Fruit fly (Drosophila melanogaster) whole organism, prepupa: Measurements from ENCODE around the gene CG17026.

Experiments used
- CG11294 ChIP-seq: fragments of 200-800 bp; sonication (Bioruptor generic); IDR thresholded peaks from 2 replicates; pipeline ENCODE4 v1.3.6; 2022; ENCODE audit warnings: missing biosample characterization, missing genetic modification characterization
- CG11902 ChIP-seq: fragments of 200-800 bp; sonication (Bioruptor generic); optimal IDR thresholded peaks from 3 replicates; lab custom pipeline; 2016; ENCODE audit warnings: missing biosample characterization, missing genetic modification characterization
- CG6163 ChIP-seq: fragments of 200-800 bp; sonication (Bioruptor generic); IDR thresholded peaks from 3 replicates; pipeline ENCODE4 v1.3.6; 2022; ENCODE audit warnings: missing biosample characterization, missing genetic modification characterization
- CG6854 ChIP-seq: fragments of 200-800 bp; sonication (Bioruptor generic); optimal IDR thresholded peaks from 2 replicates; lab custom pipeline; 2017; ENCODE audit warnings: missing biosample characterization, mild to moderate bottlenecking, missing genetic modification characterization
- CG9139 ChIP-seq: fragments of 200-800 bp; sonication (Bioruptor generic); optimal IDR thresholded peaks from 3 replicates; lab custom pipeline; 2017; ENCODE audit warnings: missing biosample characterization, mild to moderate bottlenecking, missing genetic modification characterization
- Eip78C ChIP-seq: fragments of 200-800 bp; sonication (Bioruptor generic); peaks from one replicate; lab custom pipeline; 2016; ENCODE audit warnings: missing biosample characterization, missing genetic modification characterization
- achi ChIP-seq: fragments of 200-800 bp; sonication (Bioruptor generic); optimal IDR thresholded peaks from 3 replicates; lab custom pipeline; 2016; ENCODE audit warnings: missing biosample characterization, missing genetic modification characterization
- fd85E ChIP-seq: fragments of 200-800 bp; sonication (Bioruptor generic); optimal IDR thresholded peaks from 3 replicates; lab custom pipeline; 2016; ENCODE audit warnings: missing biosample characterization, missing genetic modification characterization
- pdm3 ChIP-seq: fragments of 200-800 bp; sonication (Bioruptor generic); optimal IDR thresholded peaks from 3 replicates; lab custom pipeline; 2016; ENCODE audit warnings: missing biosample characterization, missing genetic modification characterization
- salr ChIP-seq, 2 experiments: fragments of 200-800 bp; sonication (Bioruptor generic); optimal IDR thresholded peaks; 3 replicates each; lab custom pipeline; 2016 to 2018; ENCODE audit warnings: missing biosample characterization in 2 of 2, missing genetic modification characterization in 2 of 2, mild to moderate bottlenecking in 1 of 2
- spab ChIP-seq: fragments of 200-800 bp; sonication (Bioruptor generic); optimal IDR thresholded peaks from 2 replicates; lab custom pipeline; 2017; ENCODE audit warnings: missing biosample characterization, mild to moderate bottlenecking, missing genetic modification characterization, missing genetic modification reagents

DNA sequence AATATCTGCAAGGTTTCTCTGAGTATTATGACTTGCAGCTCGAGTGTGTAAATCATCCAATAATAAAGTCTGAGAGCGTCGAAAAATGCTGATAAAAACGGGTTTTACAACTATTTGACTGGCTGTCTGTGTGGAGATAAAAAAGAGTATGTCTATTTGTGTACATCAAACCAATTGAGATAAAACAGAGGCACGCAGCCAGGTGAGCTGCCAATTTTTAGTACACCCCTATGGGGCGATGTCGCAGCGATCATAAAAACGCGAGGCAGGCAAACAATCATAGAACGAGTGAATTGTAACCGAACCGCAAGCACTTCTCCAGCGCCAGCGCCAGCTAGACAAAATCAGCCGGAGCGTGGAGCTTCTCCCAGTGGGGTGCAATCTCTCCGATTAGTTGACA lies 4.7 kb downstream of the CG17026 start, which contains the start of gene CG17027:
- TF ChIP-seq pdm3 (GFP tag; lab: Kevin White, UChicago) (no peak), CG11294 (no peak), CG9139 (GFP tag; lab: Kevin White, UChicago) (no peak), spab (no peak), Eip78C (GFP tag; lab: Kevin White, UChicago) (no peak), achi (GFP tag; lab: Kevin White, UChicago) (no peak), salr (GFP tag; optimal IDR thresholded peaks at IDR 0.05; lab: Kevin White, UChicago) (no peak), CG6854 (GFP tag; lab: Kevin White, UChicago) (no peak), CG6163 (GFP tag; lab: Robert Waterston, UW) (no peak), CG11902 (GFP tag; lab: Kevin White, UChicago) (no peak), fd85E (GFP tag; lab: Kevin White, UChicago) (no peak)
